Fruit fly (Drosophila melanogaster): ENCODE data around the gene CG17249.
A peak's percentile ranks its signal among the peaks of the same experiment; 100 is the strongest.

CG17249 gene

DNA sequence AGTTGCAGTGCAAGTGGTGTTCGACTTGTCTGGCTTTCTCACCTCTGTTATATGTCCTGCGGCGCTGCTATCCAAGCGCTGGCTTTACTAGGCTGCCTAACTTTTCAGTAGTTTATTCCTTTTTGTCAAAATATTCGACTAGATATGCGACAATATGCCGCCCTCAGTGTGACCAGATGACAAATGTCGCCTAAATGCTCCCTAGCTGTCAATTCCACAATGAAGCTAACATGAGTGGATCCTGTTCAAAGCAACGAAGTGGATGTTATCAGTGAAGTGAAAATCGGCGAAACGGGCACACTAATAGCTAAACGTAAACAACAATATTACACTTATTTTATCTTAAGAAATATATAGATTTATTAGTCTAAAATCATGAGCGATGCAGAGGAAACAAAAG is 17.6 kb upstream of the CG17249 start, which contains the start of the genes Srrm234 and CG7974:
Srrm234 (minus strand) TSS at position 189 of the 400 bp plus-strand sequence.
CG7974 (plus strand) TSS at position 263 of the 400 bp plus-strand sequence.
- no peak for TF ChIP-seq noc (tag; optimal IDR thresholded peaks at IDR 0.05)

DNA sequence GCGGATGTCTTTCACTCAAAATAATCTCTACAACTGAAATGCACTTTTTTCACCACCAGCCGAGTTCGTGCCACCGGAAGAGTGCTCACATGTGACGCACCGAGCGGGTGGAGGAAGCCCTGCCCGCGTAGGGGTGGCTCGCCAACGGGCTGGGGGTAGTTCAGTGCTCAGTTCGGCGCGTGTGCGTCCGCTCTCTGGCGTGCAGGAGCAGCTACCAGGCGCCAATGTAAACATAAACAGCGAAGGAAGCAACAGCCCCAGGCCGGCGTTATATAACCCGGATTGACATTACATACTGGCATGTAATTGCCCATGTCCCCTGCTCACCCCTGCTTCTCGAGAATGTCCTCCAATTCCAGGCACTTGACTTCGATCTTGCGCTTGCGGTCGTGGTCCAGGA is 16.9 kb upstream of the CG17249 start:
- no peak for TF ChIP-seq noc (tag; optimal IDR thresholded peaks at IDR 0.05)

DNA sequence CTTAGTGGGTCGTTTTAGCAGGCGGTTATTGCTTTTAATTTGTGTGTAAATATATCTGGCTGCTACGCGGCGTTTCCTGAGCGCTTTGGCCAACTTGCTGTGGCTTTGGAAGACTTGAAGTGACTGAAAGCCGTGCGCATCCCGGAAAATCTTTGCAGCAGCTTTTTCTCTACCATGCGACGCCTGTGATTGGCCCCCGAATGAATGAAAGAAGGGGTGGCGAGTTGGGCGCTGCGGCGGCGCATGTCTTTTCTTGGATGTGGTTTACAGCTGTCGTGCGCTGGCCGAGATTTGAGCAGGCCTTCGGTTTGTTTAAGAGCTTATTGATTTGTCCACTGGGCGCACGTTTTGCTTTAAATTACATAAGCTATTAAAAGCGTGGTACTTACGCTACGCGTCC is 16.3 kb upstream of the CG17249 start:
- TF ChIP-seq noc (tag; optimal IDR thresholded peaks at IDR 0.05), result no peak

DNA sequence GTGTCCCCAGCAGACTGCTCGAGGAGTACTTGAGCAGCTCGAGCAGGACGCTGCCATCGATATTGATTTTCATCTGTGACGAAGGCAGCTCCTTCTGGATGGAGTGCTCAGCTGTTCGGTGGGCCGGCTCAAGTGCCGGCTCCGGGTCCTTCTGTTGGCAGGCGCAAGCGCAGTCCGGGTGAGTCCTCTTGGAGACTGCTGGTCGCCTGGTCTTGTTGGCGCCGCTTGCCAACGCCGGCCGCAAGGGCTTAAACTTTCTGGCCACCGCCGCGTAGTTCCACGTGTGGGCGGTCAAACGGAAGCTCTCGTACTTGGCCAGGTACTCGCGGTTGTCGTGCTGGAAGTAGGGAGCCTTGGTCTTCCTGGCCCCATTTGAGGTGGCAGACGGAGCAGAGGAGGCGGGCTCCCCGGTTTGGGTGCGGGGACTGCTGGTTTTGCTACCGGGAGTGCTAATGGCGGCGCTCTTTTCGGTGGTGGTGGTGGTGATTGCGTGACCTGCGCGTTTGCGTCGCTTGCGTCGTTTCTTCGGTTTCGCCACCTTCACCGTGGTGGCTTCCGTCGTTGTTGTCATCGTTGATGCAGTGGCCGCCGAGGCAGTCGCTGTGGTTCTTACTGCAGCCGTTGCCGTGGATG is 14.6 kb upstream of the CG17249 start:
- TF ChIP-seq noc (tag; optimal IDR thresholded peaks at IDR 0.05), result no peak

DNA sequence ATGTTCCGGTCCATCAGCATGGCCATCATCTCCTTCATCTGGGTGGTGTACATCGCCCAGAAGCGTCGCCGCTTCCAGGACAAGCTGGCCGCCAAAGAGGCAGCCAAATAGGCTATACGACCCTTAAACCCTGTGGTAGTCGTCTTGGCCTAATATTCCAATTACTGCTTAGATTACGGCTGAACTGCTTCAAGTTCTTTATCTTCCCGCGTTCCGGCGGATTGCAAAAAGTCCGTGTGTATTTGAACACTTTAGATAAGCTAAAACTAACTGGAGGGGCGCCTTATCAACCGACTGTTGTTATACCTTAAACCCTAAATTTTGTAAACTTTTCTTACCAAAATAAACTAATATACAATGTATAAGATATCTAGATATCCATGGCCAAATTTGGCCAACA is 6.5 kb upstream of the CG17249 start:
- no peak for TF ChIP-seq noc (tag; optimal IDR thresholded peaks at IDR 0.05)

DNA sequence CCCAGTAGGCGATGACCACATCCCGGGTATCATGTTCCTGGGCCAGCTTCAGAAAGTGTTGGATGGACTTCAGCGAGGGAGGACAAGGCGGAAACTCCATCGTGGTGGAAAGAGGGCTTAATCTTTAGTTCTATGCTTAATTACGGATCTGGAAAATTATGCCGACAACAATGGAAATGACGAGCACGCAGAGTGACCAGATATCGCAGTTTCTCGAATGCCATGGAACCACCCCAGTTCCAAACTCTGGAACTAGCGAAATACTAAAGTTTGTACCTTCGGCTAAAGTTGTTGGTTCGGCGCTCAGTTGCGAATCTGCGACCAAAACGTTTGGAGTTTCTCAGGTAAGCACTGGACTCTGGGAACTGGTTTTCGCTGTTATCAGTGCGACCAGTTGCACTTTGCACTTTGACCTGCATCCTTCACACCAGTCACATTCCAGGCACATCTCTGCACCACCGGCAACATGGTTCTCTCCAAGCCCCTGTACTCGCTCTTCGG is 5.5 kb upstream of the CG17249 start, which contains the start of the genes CG7970 and Vta1:
CG7970 (plus strand) TSS at position 51 of the 501 bp plus-strand sequence.
Vta1 (minus strand) TSS at position 201 of the 501 bp plus-strand sequence.
- TF ChIP-seq noc (tag; optimal IDR thresholded peaks at IDR 0.05), result no peak

DNA sequence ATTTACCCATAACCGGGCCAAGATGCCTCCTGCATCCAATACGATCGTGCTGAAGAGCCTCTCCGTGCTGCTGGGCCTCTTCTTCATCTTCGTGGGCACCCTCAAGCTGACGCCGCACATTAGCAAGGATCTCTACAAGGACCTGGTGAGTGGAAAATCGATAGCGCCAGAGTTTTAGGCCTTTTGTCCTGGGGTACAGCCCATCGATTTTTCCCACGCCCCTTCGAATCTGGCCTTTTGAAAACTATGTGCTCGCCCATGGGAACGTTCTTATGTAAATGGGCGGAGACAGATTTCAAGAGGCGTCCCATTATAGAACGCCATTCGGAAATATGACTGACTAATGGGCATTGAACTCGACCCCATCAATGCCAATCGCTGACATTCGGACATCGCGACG is 2.1 kb upstream of the CG17249 start:
- TF ChIP-seq noc (tag; optimal IDR thresholded peaks at IDR 0.05), result no peak

DNA sequence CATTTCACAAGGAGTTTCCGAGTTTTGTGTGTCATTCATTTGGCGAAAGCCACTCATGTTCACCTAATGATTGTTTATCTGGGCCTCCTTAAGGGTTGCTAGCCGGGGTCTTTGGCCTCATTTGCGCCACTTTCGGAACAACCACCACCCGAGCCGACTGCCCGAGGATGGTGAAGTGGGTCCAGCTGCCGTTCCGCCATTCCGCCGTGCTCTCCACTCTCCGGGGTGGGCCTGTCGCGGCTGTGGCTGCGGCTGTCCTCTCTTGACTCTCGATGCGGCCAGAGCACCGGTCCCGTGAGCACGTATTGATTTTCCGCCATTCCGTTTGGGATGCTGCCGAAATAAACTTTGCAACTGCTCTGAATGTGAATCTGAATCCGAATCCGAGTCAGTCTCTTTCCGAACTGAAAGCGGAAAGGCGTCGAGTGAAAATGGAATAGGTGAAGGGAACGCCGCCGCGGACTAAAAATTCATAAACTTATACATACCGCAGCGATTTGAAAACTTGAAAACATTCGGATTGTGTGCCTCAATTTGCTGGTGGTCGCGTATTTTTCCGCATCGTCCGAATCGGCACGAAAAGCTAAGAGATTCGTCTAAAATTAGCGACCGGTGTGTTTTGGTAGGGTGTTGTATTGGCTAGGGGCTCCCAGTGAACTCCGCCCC is 1.6 kb upstream of the CG17249 start, which contains the start of gene CG13920:
CG13920 (plus strand) TSS at position 255 of the 666 bp plus-strand sequence.
- no peak for TF ChIP-seq noc (tag; optimal IDR thresholded peaks at IDR 0.05)

DNA sequence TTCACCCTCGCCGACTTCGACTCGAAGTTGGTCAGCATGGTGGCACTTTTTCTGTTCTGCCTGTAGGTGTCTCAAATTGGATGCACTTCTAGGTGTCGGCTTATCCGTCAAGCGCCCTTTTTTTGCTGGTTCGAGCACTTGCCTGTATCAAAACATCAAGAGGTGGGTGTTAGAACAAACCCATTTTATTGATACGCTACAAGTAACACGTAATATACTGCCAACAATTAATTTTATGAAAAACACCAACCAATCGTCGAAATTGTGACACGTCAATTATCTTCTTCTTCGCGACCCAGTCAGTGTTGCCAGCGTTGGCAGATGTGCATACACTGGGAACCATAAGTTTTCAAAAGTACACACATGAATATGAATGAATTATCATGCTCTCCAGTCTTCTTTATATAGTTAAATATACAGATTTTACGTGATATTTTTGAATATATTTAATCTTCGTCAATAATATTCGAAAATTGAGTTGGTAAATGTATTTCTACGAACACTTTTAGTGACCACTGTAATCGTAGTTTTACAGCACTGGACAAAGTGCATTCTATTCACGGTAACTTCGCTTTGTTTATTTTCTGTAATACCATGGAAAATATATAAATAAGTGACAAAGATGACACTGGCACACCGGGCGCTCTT is 2.2 kb downstream of the CG17249 start, which contains the start of the genes alphaCOP and CG13919:
alphaCOP (minus strand) TSS at position 280 of the 648 bp plus-strand sequence.
CG13919 (plus strand) TSS at position 548 of the 648 bp plus-strand sequence.
- peak; percentile 90 for TF ChIP-seq noc (tag; optimal IDR thresholded peaks at IDR 0.05)

DNA sequence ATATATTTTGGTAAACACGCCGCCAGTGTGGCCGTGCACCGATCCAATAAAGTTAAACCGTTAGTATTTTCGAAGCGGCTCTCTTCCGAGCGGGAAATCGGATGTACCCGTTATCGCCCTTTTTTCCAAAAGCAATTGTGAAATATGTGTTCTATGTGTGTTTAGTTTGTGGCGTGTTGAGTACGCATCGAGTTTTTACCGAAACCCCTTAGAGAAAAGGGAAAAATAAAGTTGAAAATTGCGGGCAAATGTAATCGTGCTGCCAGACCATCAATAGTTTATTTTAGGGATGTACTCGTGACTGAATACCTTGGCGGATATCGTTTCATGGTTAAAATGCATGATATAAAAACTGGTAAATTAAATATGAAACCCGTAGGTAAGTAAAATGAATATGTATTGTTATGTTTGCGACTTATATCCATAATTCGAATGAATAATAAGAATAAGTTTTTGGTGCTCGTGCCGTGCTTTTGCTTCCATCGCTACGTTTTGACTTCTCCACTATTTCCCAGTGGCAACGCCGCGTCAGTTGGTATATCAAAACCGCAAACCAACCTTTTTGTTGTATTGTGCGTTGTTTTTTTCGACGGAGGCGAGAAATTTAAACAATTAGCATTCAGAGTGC is 8.0 kb downstream of the CG17249 start, which contains the start of the genes Mettl2 and Bgb:
Mettl2 (minus strand) TSS at position 51 of the 628 bp plus-strand sequence.
Bgb (plus strand) TSS at position 527 of the 628 bp plus-strand sequence.
- TF ChIP-seq noc (tag; optimal IDR thresholded peaks at IDR 0.05), result no peak

DNA sequence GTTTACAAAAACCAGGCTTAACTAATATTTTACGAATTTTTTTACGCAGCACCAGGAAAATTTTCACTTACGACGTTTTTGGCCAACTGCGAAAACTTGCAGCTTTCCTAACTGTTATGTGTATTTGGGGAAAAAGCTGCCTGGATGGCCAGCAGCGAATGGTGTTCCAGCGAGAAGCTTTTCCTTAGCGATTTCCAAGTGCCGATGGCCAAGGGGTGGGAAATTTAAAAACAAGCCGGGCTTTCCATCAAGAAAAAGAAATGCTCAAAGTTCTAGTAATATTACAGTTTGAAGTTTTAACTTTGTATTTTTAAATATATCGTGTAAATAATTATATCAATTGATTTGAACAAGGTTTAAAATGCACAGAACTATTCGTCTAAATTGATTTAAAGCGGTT is 9.6 kb downstream of the CG17249 start, which contains the start of gene nSyb:
nSyb (minus strand) TSS at position 101 of the 400 bp plus-strand sequence.
- TF ChIP-seq noc (tag; optimal IDR thresholded peaks at IDR 0.05), result no peak

DNA sequence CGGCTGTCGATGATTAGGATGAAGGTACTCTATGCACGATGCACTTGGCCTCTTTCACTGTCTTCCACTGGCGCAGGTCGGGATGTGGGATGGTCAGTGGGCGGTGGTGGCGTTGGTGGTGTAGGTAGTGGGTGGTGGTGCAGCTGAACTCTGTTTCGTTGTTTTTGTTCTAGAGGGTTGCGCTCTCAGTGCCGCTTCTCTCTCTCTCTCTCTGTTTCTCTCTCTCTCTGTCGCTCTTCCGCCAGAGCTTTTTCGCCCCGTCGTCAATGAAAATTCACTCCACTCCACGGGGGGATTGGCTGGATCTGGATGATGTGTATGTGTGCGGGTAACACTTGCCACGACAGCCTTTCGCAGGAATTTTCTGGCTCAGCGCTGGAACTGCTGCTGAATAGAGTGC is 10.4 kb downstream of the CG17249 start:
- no peak for TF ChIP-seq noc (tag; optimal IDR thresholded peaks at IDR 0.05)

DNA sequence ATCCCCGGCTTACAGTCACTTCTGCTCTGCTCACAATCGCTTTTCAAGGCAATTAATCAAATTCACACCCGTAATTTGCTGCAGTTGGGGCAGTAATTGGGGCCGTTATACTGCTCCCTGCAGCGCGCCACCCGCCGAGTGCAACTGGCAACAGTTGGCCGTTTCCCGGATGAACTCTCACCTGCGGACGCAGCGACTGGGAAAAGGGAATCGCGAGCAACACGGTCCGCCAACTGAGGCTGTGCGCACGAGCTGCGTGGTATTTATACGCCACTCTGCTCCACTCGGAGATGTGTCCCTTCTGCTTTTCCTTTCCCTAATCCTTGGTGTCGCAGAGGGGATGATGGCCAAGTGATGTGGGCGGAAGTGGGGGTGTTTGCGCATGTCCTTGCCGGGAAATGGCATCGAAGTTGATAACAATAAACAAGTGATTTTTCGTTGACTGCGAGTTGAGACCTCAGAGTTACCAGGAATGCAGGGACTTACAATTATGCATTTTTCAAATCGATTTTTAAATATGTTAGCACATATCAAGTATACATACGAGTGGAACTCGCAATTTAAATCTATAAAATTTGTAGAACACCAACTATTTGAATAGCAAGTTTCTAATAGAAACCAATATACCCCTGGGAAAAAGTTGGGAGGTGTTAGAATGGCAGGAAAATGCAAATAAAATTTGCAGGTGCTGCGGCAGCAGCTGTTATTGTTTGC is 18.0 kb downstream of the CG17249 start, which contains the start of gene GC:
GC (minus strand) TSS at position 238 of the 714 bp plus-strand sequence.
- no peak for TF ChIP-seq noc (tag; optimal IDR thresholded peaks at IDR 0.05)

DNA sequence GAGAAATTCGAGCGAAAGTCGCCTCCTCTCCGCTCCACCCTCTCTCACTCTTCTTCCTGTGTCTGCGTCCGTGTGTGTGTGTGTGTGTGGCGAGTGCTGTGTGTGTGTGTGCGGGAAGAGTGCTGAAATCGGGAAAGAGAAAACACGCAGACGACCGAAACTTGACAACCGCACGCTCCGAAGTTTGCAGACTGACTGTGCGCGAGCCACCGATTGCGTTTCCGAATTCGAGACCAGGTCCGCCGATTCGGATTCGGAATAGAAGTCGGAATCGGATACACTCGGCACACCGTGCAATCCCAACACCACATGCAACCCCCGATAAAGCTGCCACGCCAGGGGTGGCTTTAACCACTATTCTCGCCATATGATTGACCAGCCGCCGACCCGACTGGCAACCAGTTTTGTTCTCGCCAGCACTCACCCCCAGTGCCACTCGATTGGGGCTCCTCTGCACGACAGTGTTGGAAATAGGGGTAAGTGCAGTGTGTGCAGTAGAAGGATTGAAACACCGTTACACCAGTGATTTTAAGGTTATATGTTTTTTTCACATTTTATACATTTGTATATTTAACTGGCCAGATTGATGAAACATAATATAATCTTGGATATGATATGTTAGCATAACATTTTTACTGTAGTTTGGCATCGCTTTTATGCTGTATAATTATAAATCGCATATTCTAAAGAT is 18.9 kb downstream of the CG17249 start, which contains the start of gene CG13928:
CG13928 (minus strand) TSS at position 202 of the 691 bp plus-strand sequence.
- TF ChIP-seq noc (tag; optimal IDR thresholded peaks at IDR 0.05), result no peak

Data from whole organism, larva.